Fruit fly (Drosophila melanogaster): ENCODE measurements around the gene Fmr1.

Fmr1 gene

dm6 chr3R:10109938-10110337 is at the start of gene Fmr1:
TSS of gene Fmr1 (minus strand) at chr3R:10110121.
- peak; percentile 40 to 41 for TF ChIP-seq CTCF (optimal IDR thresholded peaks at IDR 0.05)
- TF ChIP-seq CG8478 (optimal IDR thresholded peaks at IDR 0.05): no peak

- TF ChIP-seq CTCF (optimal IDR thresholded peaks at IDR 0.05): no peak
- no peak for TF ChIP-seq CG8478 (optimal IDR thresholded peaks at IDR 0.05)
Measured at dm6 chr3R:10153957-10154685, 44.2 kb upstream of the Fmr1 start.

dm6 chr3R:10151830-10152513 is 42.1 kb upstream of the Fmr1 start, which contains the start of gene CG34303:
TSS of gene CG34303 (minus strand) at chr3R:10151880.
- TF ChIP-seq CG8478 (optimal IDR thresholded peaks at IDR 0.05) (no peak), CTCF (optimal IDR thresholded peaks at IDR 0.05) (no peak)

dm6 chr3R:10150555-10150954 is 40.6 kb upstream of the Fmr1 start:
- TF ChIP-seq CTCF (optimal IDR thresholded peaks at IDR 0.05) (no peak), CG8478 (optimal IDR thresholded peaks at IDR 0.05) (no peak)

- TF ChIP-seq CG8478 (optimal IDR thresholded peaks at IDR 0.05) (no peak), CTCF (optimal IDR thresholded peaks at IDR 0.05) (no peak)
Measured at dm6 chr3R:10149667-10150398, 39.9 kb upstream of the Fmr1 start.

dm6 chr3R:10148376-10148887 is 38.5 kb upstream of the Fmr1 start:
- TF ChIP-seq CG8478 (optimal IDR thresholded peaks at IDR 0.05) (no peak), CTCF (optimal IDR thresholded peaks at IDR 0.05) (peak; percentile 83 to 86)

- TF ChIP-seq CG8478 (optimal IDR thresholded peaks at IDR 0.05) (no peak), CTCF (optimal IDR thresholded peaks at IDR 0.05) (no peak)
Measured at dm6 chr3R:10147176-10147575, 37.3 kb upstream of the Fmr1 start.

dm6 chr3R:10144103-10144998 is 34.4 kb upstream of the Fmr1 start, which contains the start of the genes TAF1B and Invadolysin:
TSS of gene TAF1B (minus strand) at chr3R:10144184.
TSS of gene Invadolysin (plus strand) at chr3R:10144668.
- no peak for TF ChIP-seq CG8478 (optimal IDR thresholded peaks at IDR 0.05)
- TF ChIP-seq CTCF (optimal IDR thresholded peaks at IDR 0.05): peak; percentile 25 to 39

dm6 chr3R:10142770-10143169 is 32.8 kb upstream of the Fmr1 start, which contains the start of gene CG42759:
TSS of gene CG42759 (plus strand) at chr3R:10143070.
- TF ChIP-seq CTCF (optimal IDR thresholded peaks at IDR 0.05): no peak
- TF ChIP-seq CG8478 (optimal IDR thresholded peaks at IDR 0.05): no peak

dm6 chr3R:10139649-10140598 is 30.0 kb upstream of the Fmr1 start, which contains the start of gene tws:
TSS of gene tws (minus strand) at chr3R:10139772.
- no peak for TF ChIP-seq CG8478 (optimal IDR thresholded peaks at IDR 0.05)
- no peak for TF ChIP-seq CTCF (optimal IDR thresholded peaks at IDR 0.05)

dm6 chr3R:10138900-10139299 is 29.0 kb upstream of the Fmr1 start:
- no peak for TF ChIP-seq CG8478 (optimal IDR thresholded peaks at IDR 0.05)
- no peak for TF ChIP-seq CTCF (optimal IDR thresholded peaks at IDR 0.05)

- TF ChIP-seq CTCF (optimal IDR thresholded peaks at IDR 0.05) (no peak), CG8478 (optimal IDR thresholded peaks at IDR 0.05) (no peak)
Measured at dm6 chr3R:10137801-10138200, 27.9 kb upstream of the Fmr1 start.

- TF ChIP-seq CTCF (optimal IDR thresholded peaks at IDR 0.05): no peak
- TF ChIP-seq CG8478 (optimal IDR thresholded peaks at IDR 0.05): no peak
Measured at dm6 chr3R:10135011-10135410, 25.1 kb upstream of the Fmr1 start.
